Worm (Caenorhabditis elegans) whole organism, L1 larva: ENCODE data around the gene W04H10.6.

ENCODE experiments used
- aly-2 ChIP-seq: fragments of 150-350 bp; optimal IDR thresholded peaks from 2 replicates; lab custom pipeline; 2014; ENCODE audit warnings: missing biosample characterization, missing genetic modification characterization
- ces-1 ChIP-seq: fragments of 150-350 bp; optimal IDR thresholded peaks from 2 replicates; lab custom pipeline; 2014; ENCODE audit warnings: missing biosample characterization, missing genetic modification reagents, missing genetic modification characterization
- efl-3 ChIP-seq: fragments of 200-800 bp; sonication (Bioruptor generic); optimal IDR thresholded peaks from 2 replicates; lab custom pipeline; 2018; ENCODE audit warnings: mild to moderate bottlenecking, missing genetic modification characterization, missing compliant biosample characterization
- fkh-10 ChIP-seq: sonication (generic microtip); optimal IDR thresholded peaks from 2 replicates; lab custom pipeline; 2017; ENCODE audit warnings: missing biosample characterization, missing genetic modification reagents, missing genetic modification characterization
- grh-1 ChIP-seq: fragments of 200-800 bp; sonication (Bioruptor generic); IDR thresholded peaks from 2 replicates; pipeline ENCODE4 v1.3.6; 2022; ENCODE audit warnings: missing genetic modification reagents, missing genetic modification characterization, missing compliant biosample characterization
- nhr-28 ChIP-seq: fragments of 150-350 bp; optimal IDR thresholded peaks from 2 replicates; lab custom pipeline; 2014; ENCODE audit warnings: missing biosample characterization, missing genetic modification characterization
- nhr-76 ChIP-seq: sonication (generic microtip); optimal IDR thresholded peaks from 2 replicates; lab custom pipeline; 2017; ENCODE audit warnings: missing biosample characterization, missing genetic modification characterization
- nhr-90 ChIP-seq: sonication (generic microtip); optimal IDR thresholded peaks from 2 replicates; lab custom pipeline; 2016; ENCODE audit warnings: mild to moderate bottlenecking, missing genetic modification characterization, missing compliant biosample characterization; ENCODE audit not compliant: poor library complexity
- snpc-4 ChIP-seq: fragments of 150-350 bp; optimal IDR thresholded peaks from 2 replicates; lab custom pipeline; 2014; ENCODE audit warnings: missing biosample characterization, missing genetic modification characterization
- ztf-11 ChIP-seq, 2 experiments: sonication (generic microtip); optimal IDR thresholded peaks; 2 replicates each; lab custom pipeline; 2016 to 2017; ENCODE audit warnings: missing genetic modification characterization in 2 of 2, missing biosample characterization in 1 of 2, missing compliant biosample characterization in 1 of 2

DNA sequence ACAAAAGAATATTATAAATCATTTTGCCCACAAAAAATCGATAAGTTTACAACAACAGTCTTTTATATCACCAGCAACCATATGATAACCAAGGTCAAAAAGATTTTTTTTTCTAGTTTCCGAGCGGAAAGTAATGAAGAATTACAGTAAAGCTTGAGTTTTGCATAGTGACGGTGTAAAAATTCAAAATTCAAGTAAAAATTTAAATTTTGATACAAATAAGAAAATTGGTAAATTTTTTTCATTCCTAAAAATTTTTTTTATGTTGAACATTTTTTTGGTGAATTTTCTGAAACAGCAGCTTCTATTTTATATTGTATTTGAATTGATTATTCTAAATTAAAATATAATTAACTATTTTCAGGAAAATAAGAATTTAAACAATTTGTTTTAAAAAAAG, 39.5 kb downstream of the W04H10.6 start, which contains the start of gene W08F4.5:
- TF ChIP-seq ztf-11 (tag; optimal IDR thresholded peaks at IDR 0.05; lab: Kevin White, UChicago) (no peak), snpc-4 (no peak), grh-1 (GFP tag; lab: Robert Waterston, UW) (no peak), nhr-76 (tag; lab: Kevin White, UChicago) (no peak), efl-3 (GFP tag; lab: Kevin White, UChicago) (no peak), nhr-90 (tag; lab: Kevin White, UChicago) (no peak), ces-1 (GFP tag; lab: Kevin White, UChicago) (no peak), aly-2 (tag; lab: Kevin White, UChicago) (no peak), nhr-28 (tag; lab: Kevin White, UChicago) (no peak), fkh-10 (GFP tag; lab: Kevin White, UChicago) (no peak)
